Worm (Caenorhabditis elegans): ENCODE results near the gene F41G3.19.

DNA sequence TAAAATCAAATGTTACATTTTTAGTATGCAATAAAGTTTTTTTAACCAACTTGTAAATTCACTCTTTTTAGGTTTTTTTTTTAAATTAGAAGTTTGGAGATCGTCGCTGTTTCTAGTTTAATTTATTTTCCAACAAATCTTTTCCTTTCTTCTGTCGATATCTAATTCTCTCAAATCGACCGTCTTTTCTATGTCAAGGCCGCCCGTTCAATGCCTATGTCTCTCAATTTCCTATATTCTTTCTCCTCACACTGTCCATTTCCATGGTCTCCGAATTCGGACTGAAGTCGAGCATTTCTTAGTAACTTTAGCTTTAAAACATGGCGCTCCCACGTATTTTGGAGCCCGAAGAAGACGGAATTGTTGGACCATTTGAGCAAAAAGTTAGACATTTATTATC is 35.3 kb downstream of the F41G3.19 start, which contains the start of the genes T14B4.5 and T14B4.20:
- TF ChIP-seq ceh-36 (tag; optimal IDR thresholded peaks at IDR 0.05) (no peak), ama-1 (optimal IDR thresholded peaks at IDR 0.05) (no peak), hmbx-1 (tag; optimal IDR thresholded peaks at IDR 0.05) (no peak), flt-1 (GFP tag; IDR thresholded peaks at IDR 0.05) (no peak)
